Fruit fly (Drosophila melanogaster) whole organism, adult: ENCODE measurements around the gene Mvd.

ENCODE experiments used
- CG14711 ChIP-seq: fragments of 200-800 bp; sonication (Bioruptor generic); optimal IDR thresholded peaks from 2 replicates; lab custom pipeline; 2018; ENCODE audit warnings: missing biosample characterization, mild to moderate bottlenecking, missing genetic modification characterization, moderate library complexity
- CG33017 ChIP-seq: fragments of 200-800 bp; sonication (Bioruptor generic); optimal IDR thresholded peaks from 2 replicates; lab custom pipeline; 2018; ENCODE audit warnings: missing biosample characterization, mild to moderate bottlenecking, missing genetic modification characterization, moderate library complexity
- CG5204 ChIP-seq: fragments of 200-800 bp; sonication (Bioruptor generic); optimal IDR thresholded peaks from 2 replicates; lab custom pipeline; 2016; ENCODE audit warnings: missing biosample characterization, missing genetic modification characterization
- CG7045 ChIP-seq: fragments of 200-800 bp; sonication (Bioruptor generic); optimal IDR thresholded peaks from 2 replicates; lab custom pipeline; 2017; ENCODE audit warnings: missing biosample characterization, mild to moderate bottlenecking, missing genetic modification characterization
- CG7101 ChIP-seq: fragments of 200-800 bp; sonication (Bioruptor generic); optimal IDR thresholded peaks from 2 replicates; lab custom pipeline; 2018; ENCODE audit warnings: missing biosample characterization, mild to moderate bottlenecking, missing genetic modification characterization, moderate library complexity
- Clk ChIP-seq: fragments of 200-800 bp; sonication (Bioruptor generic); optimal IDR thresholded peaks from 2 replicates; lab custom pipeline; 2017; ENCODE audit warnings: missing biosample characterization, missing genetic modification characterization
- Crg-1 ChIP-seq: fragments of 200-800 bp; sonication (Bioruptor generic); optimal IDR thresholded peaks from 2 replicates; lab custom pipeline; 2016; ENCODE audit warnings: missing biosample characterization, missing genetic modification characterization
- Hr96 ChIP-seq: fragments of 200-800 bp; sonication (Bioruptor generic); optimal IDR thresholded peaks from 2 replicates; lab custom pipeline; 2016; ENCODE audit warnings: missing biosample characterization, missing genetic modification characterization
- Mnt ChIP-seq: fragments of 200-800 bp; sonication (Bioruptor generic); optimal IDR thresholded peaks from 2 replicates; lab custom pipeline; 2016; ENCODE audit warnings: missing biosample characterization, mild to moderate bottlenecking, missing genetic modification characterization
- bab1 ChIP-seq: fragments of 200-800 bp; sonication (Bioruptor generic); optimal IDR thresholded peaks from 3 replicates; lab custom pipeline; 2019; ENCODE audit warnings: missing biosample characterization, mild to moderate bottlenecking, missing genetic modification characterization, moderate library complexity
- tj ChIP-seq: fragments of 200-800 bp; sonication (Bioruptor generic); optimal IDR thresholded peaks from 3 replicates; lab custom pipeline; 2017; ENCODE audit warnings: missing biosample characterization, mild to moderate bottlenecking, missing genetic modification characterization, moderate library complexity
- toe ChIP-seq: fragments of 200-800 bp; sonication (Bioruptor generic); optimal IDR thresholded peaks from 2 replicates; lab custom pipeline; 2016; ENCODE audit warnings: missing biosample characterization, missing genetic modification characterization

dm6 chrX:15737110-15737509 lies 11.9 kb upstream of the Mvd start, which contains the start of gene Arp6:
- TF ChIP-seq CG7045 (no peak), Hr96 (GFP tag; lab: Kevin White, UChicago) (no peak), bab1 (GFP tag; lab: Kevin White, UChicago) (no peak), Clk (GFP tag; lab: Kevin White, UChicago) (no peak), Mnt (GFP tag; lab: Kevin White, UChicago) (no peak), tj (GFP tag; lab: Kevin White, UChicago) (no peak), toe (GFP tag; lab: Kevin White, UChicago) (no peak), CG7101 (tag; lab: Kevin White, UChicago) (no peak), CG14711 (tag; lab: Kevin White, UChicago) (no peak), CG33017 (tag; lab: Kevin White, UChicago) (no peak), Crg-1 (no peak), CG5204 (no peak)
